Worm (Caenorhabditis elegans): ENCODE results near the gene ent-4.

ent-4 gene

DNA sequence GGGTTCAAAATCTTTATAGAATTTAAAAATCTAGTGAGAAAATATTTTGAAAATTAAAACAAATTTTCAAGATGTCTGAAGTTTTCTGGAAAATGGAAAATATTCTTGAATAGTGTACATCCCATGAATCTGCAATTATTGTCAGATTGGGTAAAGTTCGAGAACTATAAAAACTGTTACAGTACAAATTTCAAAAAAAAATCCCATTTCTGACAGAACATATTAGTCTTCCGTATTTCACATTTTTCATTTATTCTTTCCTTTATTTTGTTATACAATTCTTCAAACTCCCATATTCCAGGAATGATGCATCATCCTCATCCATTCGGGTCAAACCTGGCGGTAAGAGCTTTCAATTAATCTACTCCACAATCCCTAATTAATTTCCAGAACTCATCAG, 23.3 kb downstream of the ent-4 start, which contains the start of gene sorb-1:
sorb-1 (plus strand) TSS at position 301 of the 400 bp plus-strand sequence.
- TF ChIP-seq unc-3 (GFP tag; conservative IDR thresholded peaks at IDR 0.05) = no peak
- TF ChIP-seq unc-3 (tag; optimal IDR thresholded peaks at IDR 0.05) = no peak
- TF ChIP-seq ceh-14 (tag; optimal IDR thresholded peaks at IDR 0.05) = no peak
- no peak for TF ChIP-seq rnt-1 (tag; optimal IDR thresholded peaks at IDR 0.05)
- no peak for TF ChIP-seq sox-4 (tag; optimal IDR thresholded peaks at IDR 0.05)
- no peak for TF ChIP-seq npax-4 (tag; optimal IDR thresholded peaks at IDR 0.05)
- TF ChIP-seq C08G9.2 (tag; optimal IDR thresholded peaks at IDR 0.05) = no peak

DNA sequence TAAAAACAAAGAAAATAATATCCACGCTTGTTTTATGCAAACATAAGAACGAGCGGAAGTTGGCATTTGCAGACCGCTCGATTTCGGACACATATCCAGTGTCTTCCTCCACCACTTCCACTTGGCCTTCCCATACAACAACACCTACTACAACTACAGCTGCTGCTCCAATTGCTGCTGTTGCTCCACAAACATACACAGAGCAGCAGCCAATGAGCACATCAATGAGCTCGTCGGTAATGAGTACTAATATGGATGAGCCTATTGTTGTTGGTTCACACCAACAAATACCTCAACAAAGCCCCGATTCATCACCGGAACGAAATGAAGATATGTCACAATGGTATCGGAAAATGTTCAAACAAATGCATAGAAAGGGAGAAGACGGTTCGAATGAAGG, 28.9 kb downstream of the ent-4 start:
- TF ChIP-seq nfya-1 (tag; optimal IDR thresholded peaks at IDR 0.05) = peak; percentile 52
- no peak for TF ChIP-seq pha-2 (tag; optimal IDR thresholded peaks at IDR 0.05)

DNA sequence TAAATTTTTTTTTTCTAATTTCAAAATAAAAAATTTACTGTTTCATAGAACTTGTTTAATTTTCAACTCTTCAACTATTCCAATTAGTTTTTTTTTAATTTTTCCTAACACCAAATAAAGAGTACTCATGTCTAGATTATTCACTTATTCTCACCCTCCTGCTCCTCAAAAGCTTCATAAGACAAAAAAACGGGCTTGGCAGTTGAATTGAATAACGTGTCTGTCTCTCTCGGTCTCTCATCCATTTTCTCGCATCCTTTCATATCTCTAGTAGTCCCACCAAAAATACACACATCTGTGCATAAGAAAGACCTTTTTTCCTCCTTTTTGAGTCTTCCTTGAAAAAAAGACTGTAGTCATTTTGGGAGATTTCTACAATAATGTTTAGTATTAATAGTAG, 36.7 kb downstream of the ent-4 start:
- TF ChIP-seq unc-55 (GFP tag; optimal IDR thresholded peaks at IDR 0.05) = no peak
- peak; percentile 74 for TF ChIP-seq unc-42 (tag; optimal IDR thresholded peaks at IDR 0.05)

DNA sequence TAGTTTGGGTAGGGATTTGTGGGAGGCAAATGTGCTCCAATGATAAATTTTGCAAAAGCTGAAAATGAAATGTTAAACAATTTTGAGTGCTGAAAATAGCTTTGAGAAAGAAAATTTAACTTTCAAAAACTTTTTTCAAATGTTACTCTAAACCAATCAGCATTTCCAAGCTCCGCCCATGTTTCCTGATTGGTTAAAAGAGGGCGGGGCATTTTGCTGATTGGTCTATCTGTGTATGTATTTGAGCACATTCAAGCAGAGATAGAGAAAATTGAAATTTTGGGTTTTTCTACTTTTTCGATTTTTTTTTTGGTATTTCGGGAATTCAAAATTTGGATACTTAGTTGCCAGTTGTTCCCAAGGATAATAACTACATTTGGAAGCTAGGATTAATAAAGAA, 38.0 kb downstream of the ent-4 start:
- peak; percentile 75 for TF ChIP-seq nfya-1 (tag; optimal IDR thresholded peaks at IDR 0.05)
- TF ChIP-seq ceh-31 (tag; optimal IDR thresholded peaks at IDR 0.05) = no peak
- no peak for TF ChIP-seq unc-86 (tag; optimal IDR thresholded peaks at IDR 0.05)
- TF ChIP-seq ets-4 (tag; optimal IDR thresholded peaks at IDR 0.05) = no peak
- no peak for TF ChIP-seq ceh-9 (tag; optimal IDR thresholded peaks at IDR 0.05)
- TF ChIP-seq pat-9 (tag; optimal IDR thresholded peaks at IDR 0.05) = no peak

DNA sequence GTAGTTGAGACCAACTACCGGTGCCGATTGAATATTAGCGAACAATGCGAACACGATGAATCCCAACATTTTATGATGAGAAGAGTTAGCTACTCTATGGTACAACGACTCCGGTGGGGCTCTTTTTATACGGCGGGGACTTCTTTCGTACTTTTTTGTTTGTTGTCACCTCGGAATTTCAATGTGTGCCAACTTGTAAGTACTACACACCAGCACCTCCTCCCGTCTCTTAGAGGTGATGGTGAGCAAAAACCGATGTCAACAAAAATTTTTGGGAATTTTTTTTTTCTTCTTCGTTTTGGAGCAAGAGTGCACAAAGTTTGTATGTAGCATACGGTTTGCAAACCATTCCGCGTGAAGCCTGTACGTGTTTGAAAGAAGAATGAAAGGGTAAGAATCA, 47.8 kb downstream of the ent-4 start, which contains the start of gene Y45F10D.2:
Y45F10D.2 (minus strand) TSS at position 101 of the 400 bp plus-strand sequence.
- TF ChIP-seq K02D7.2 (tag; optimal IDR thresholded peaks at IDR 0.05) = no peak
- no peak for TF ChIP-seq ref-2 (tag; optimal IDR thresholded peaks at IDR 0.05)
- no peak for TF ChIP-seq eyg-1 (tag; optimal IDR thresholded peaks at IDR 0.05)
- no peak for TF ChIP-seq npax-4 (tag; optimal IDR thresholded peaks at IDR 0.05)
- TF ChIP-seq ceh-34 (tag; optimal IDR thresholded peaks at IDR 0.05) = no peak
- TF ChIP-seq T23F11.4 (GFP tag; optimal IDR thresholded peaks at IDR 0.05) = no peak
- no peak for TF ChIP-seq lim-6 (tag; optimal IDR thresholded peaks at IDR 0.05)
- no peak for TF ChIP-seq ets-4 (tag; optimal IDR thresholded peaks at IDR 0.05)
- no peak for TF ChIP-seq ceh-19 (GFP tag; optimal IDR thresholded peaks at IDR 0.05)
- no peak for TF ChIP-seq tbx-2 (tag; optimal IDR thresholded peaks at IDR 0.05)
- no peak for TF ChIP-seq hlh-15 (tag; optimal IDR thresholded peaks at IDR 0.05)
- no peak for TF ChIP-seq madf-2 (tag; optimal IDR thresholded peaks at IDR 0.05)
- no peak for TF ChIP-seq mec-3 (tag; optimal IDR thresholded peaks at IDR 0.05; ENCODE audit: borderline replicate concordance)
- TF ChIP-seq tbx-7 (tag; optimal IDR thresholded peaks at IDR 0.05) = no peak
- TF ChIP-seq elt-4 (tag; optimal IDR thresholded peaks at IDR 0.05) = no peak
- TF ChIP-seq ztf-16 (tag; optimal IDR thresholded peaks at IDR 0.05) = no peak
- TF ChIP-seq ceh-45 (GFP tag; IDR thresholded peaks at IDR 0.05) = no peak
- TF ChIP-seq pax-1 (tag; optimal IDR thresholded peaks at IDR 0.05) = no peak
- TF ChIP-seq pqm-1 (tag; optimal IDR thresholded peaks at IDR 0.05) = no peak
- no peak for TF ChIP-seq K09A11.1 (tag; optimal IDR thresholded peaks at IDR 0.05; ENCODE audit: insufficient read depth)

DNA sequence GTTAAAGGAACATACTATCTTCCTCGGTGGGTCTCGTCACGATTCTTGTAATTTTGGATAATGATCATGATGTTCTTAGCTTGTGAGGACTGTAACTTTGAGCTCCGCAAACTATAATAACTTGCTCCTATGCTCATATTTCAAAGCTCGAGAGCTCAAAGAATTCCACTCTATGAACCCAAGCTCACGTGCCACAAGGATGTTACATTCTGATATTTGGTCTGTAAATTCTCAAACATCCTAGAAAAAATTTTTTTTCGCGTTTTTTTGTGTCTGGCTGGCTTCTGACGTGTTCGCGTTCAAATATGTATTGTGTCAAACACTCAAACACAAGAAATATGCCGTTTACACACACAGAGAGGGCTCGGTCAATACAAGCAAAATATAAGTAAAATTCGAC, 49.4 kb downstream of the ent-4 start, which contains the start of gene Y45F10D.16:
Y45F10D.16 (plus strand) TSS at position 301 of the 400 bp plus-strand sequence.
- TF ChIP-seq lin-11 (tag; optimal IDR thresholded peaks at IDR 0.05) = no peak
- no peak for TF ChIP-seq ama-1 (optimal IDR thresholded peaks at IDR 0.05)
- TF ChIP-seq ahr-1 (tag; optimal IDR thresholded peaks at IDR 0.05) = no peak
- TF ChIP-seq hlh-8 (tag; optimal IDR thresholded peaks at IDR 0.05) = no peak
- no peak for TF ChIP-seq fkh-6 (tag; optimal IDR thresholded peaks at IDR 0.05)
- TF ChIP-seq hlh-30 (tag; optimal IDR thresholded peaks at IDR 0.05; ENCODE audit: insufficient read depth) = no peak

Measured in whole organism, late embryonic.